Worm (Caenorhabditis elegans): ENCODE measurements around the gene rpb-6.

rpb-6 gene

DNA sequence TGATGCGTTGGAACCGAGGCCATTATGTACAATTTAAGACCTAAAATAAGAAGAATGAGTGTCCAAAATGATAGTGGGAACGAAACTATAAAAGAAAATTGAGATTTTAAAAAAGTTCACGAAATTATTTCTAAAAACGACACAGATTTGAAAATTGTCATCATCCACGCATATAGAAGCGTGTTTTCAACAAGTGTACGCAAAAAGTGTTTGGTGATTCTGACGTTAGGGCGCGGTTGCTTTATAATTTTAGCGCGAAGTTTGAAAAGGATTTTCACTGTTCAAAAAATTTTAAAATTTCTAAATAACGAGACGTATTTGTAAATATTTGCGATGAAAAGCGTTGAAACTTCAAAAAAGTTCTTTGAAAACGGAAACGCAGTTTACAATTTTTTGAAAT, 15.8 kb upstream of the rpb-6 start, which contains the start of gene cdc-48.1 (continued):
- TF ChIP-seq aly-2 (tag; optimal IDR thresholded peaks at IDR 0.05) (peak; percentile 90), hlh-11 (tag; optimal IDR thresholded peaks at IDR 0.05) (peak; percentile 99), F26F4.8 (GFP tag; conservative IDR thresholded peaks at IDR 0.05) (peak; percentile 54; the same call in 1 of the 2 replicates), aha-1 (tag) (peak; percentile 100), R02D3.7 (tag; optimal IDR thresholded peaks at IDR 0.05) (peak; percentile 67), nhr-77 (tag; optimal IDR thresholded peaks at IDR 0.05) (peak; percentile 100), ZK546.5 (tag; optimal IDR thresholded peaks at IDR 0.05) (peak in 1 of 2 experiments; percentile 90), ceh-82 (tag; optimal IDR thresholded peaks at IDR 0.05) (peak; percentile 74), dve-1 (tag; optimal IDR thresholded peaks at IDR 0.05; ENCODE audit: insufficient read depth) (peak; percentile 100), T26A8.4 (GFP tag; IDR thresholded peaks at IDR 0.05) (peak; percentile 99), nhr-10 (tag; optimal IDR thresholded peaks at IDR 0.05) (peak; percentile 98), lsy-2 (tag; optimal IDR thresholded peaks at IDR 0.05) (peak; percentile 99), ces-1 (GFP tag; optimal IDR thresholded peaks at IDR 0.05) (peak; percentile 97), lin-15B (tag; optimal IDR thresholded peaks at IDR 0.05) (peak; percentile 100), ztf-11 (tag; optimal IDR thresholded peaks at IDR 0.05) (peak; percentile 58), lin-1 (GFP tag; IDR thresholded peaks at IDR 0.05) (peak; percentile 99), ZK337.2 (GFP tag; IDR thresholded peaks at IDR 0.05) (peak; percentile 97), madf-9 (GFP tag; conservative IDR thresholded peaks at IDR 0.05) (peak; percentile 99), sdz-12 (GFP tag; optimal IDR thresholded peaks at IDR 0.05) (peak; percentile 96), dmd-9 (GFP tag; IDR thresholded peaks at IDR 0.05) (peak; percentile 98), zip-11 (GFP tag; IDR thresholded peaks at IDR 0.05) (peak; percentile 75; the same call in 1 of the 2 replicates), nhr-111 (GFP tag; optimal IDR thresholded peaks at IDR 0.05) (peak; percentile 79), lim-7 (GFP tag; IDR thresholded peaks at IDR 0.05) (peak; percentile 83), duxl-1 (tag; optimal IDR thresholded peaks at IDR 0.05; ENCODE audit: poor library complexity) (peak; percentile 98), ztf-7 (tag; optimal IDR thresholded peaks at IDR 0.05) (peak; percentile 96)

- TF ChIP-seq unc-130 (GFP tag; optimal IDR thresholded peaks at IDR 0.05) (no peak), aly-2 (tag; optimal IDR thresholded peaks at IDR 0.05) (no peak), zip-2 (tag; optimal IDR thresholded peaks at IDR 0.05) (no peak), nhr-11 (tag; optimal IDR thresholded peaks at IDR 0.05) (no peak), hlh-30 (tag; optimal IDR thresholded peaks at IDR 0.05; ENCODE audit: insufficient read depth) (no peak), ctbp-1 (GFP tag; IDR thresholded peaks at IDR 0.05) (no peak), tag-97 (GFP tag; IDR thresholded peaks at IDR 0.05) (no peak), mep-1 (tag; optimal IDR thresholded peaks at IDR 0.05) (no peak)
Measured at ce11 chrII:10564578-10564977, 14.6 kb upstream of the rpb-6 start, which contains the start of the genes C06A1.6 and C06A1.7. C06A1.6 (minus strand) TSS chrII:10564678. C06A1.7 (plus strand) TSS chrII:10564891.

- TF ChIP-seq aha-1 (tag): peak; percentile 77
- no peak for TF ChIP-seq lin-29 (GFP tag; IDR thresholded peaks at IDR 0.05)
- TF ChIP-seq set-16 (GFP tag; IDR thresholded peaks at IDR 0.05): peak; percentile 53; the same call in 1 of the 2 replicates
Measured at ce11 chrII:10566458-10566857, 12.7 kb upstream of the rpb-6 start.

DNA sequence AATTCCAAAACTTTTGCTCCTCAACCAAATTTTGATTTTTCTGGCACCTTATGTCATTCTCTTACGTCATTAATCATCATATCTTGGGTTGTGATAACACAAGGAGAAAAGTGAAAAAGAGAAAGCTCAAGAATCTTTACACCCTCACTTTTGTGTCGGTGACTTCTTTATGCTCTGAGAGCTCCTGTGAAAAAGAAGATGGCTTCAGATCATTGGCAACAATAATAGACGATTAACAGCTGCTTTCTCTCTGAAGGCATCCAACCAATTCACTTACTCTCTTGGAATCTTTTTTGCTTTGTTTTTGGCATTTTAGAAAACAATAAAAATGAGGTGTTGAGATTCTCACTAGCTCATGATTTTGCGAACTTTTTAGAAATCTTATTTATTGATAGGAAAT, 9.7 kb upstream of the rpb-6 start:
- TF ChIP-seq daf-16 (GFP tag; optimal IDR thresholded peaks at IDR 0.05) (peak in 1 of 2 experiments; percentile 54), daf-16 (tag; optimal IDR thresholded peaks at IDR 0.05) (no peak), nhr-11 (tag; optimal IDR thresholded peaks at IDR 0.05) (peak; percentile 75), lin-38 (GFP tag; IDR thresholded peaks at IDR 0.05) (no peak)
